Worm (Caenorhabditis elegans) whole organism, L1 larva: ENCODE results near the gene F10D7.4.

Experiments used
- F16B12.6 ChIP-seq: fragments of 150-350 bp; optimal IDR thresholded peaks from 2 replicates; lab custom pipeline; 2014; ENCODE audit warnings: missing biosample characterization, missing genetic modification characterization
- aha-1 ChIP-seq: fragments of 150-350 bp; optimal IDR thresholded peaks from 2 replicates; lab custom pipeline; 2014; ENCODE audit warnings: missing biosample characterization, missing genetic modification characterization
- ama-1 ChIP-seq: fragments of 150-350 bp; optimal IDR thresholded peaks from 2 replicates; lab custom pipeline; 2014
- blmp-1 ChIP-seq: fragments of 150-350 bp; optimal IDR thresholded peaks from 2 replicates; lab custom pipeline; 2014; ENCODE audit warnings: missing biosample characterization, missing genetic modification characterization
- ceh-8 ChIP-seq: fragments of 200-800 bp; sonication (Bioruptor generic); optimal IDR thresholded peaks from 2 replicates; lab custom pipeline; 2018; ENCODE audit warnings: mild to moderate bottlenecking, missing genetic modification characterization, moderate library complexity, missing compliant biosample characterization
- ceh-90 ChIP-seq: sonication (generic microtip); optimal IDR thresholded peaks from 2 replicates; lab custom pipeline; 2016; ENCODE audit warnings: missing genetic modification characterization, missing compliant biosample characterization
- dsc-1 ChIP-seq: sonication (generic microtip); optimal IDR thresholded peaks from 2 replicates; lab custom pipeline; 2016; ENCODE audit warnings: mild to moderate bottlenecking, missing genetic modification characterization, missing compliant biosample characterization
- efl-1 ChIP-seq, 4 experiments: fragments of 150-350 bp; optimal IDR thresholded peaks in 3 of 4; peaks in 1 of 4; 1 replicate in 1 of 4; 2 replicates in 3 of 4; lab custom pipeline; 2014; ENCODE audit warnings: missing biosample characterization in 2 of 4, missing genetic modification characterization in 2 of 4, missing genetic modification reagents in 2 of 4
- efl-3 ChIP-seq: fragments of 200-800 bp; sonication (Bioruptor generic); optimal IDR thresholded peaks from 2 replicates; lab custom pipeline; 2018; ENCODE audit warnings: mild to moderate bottlenecking, missing genetic modification characterization, missing compliant biosample characterization
- elt-3 ChIP-seq, 6 experiments: fragments of 150-350 bp in 1 of 6; sonication (generic microtip); optimal IDR thresholded peaks; 2 replicates each; lab custom pipeline; 2017 to 2018; ENCODE audit warnings: missing biosample characterization in 6 of 6, missing genetic modification characterization in 6 of 6, inconsistent platforms in 1 of 6
- ets-5 ChIP-seq: fragments of 200-800 bp; sonication (Bioruptor generic); IDR thresholded peaks from 2 replicates; pipeline ENCODE4 v1.3.6; 2022; ENCODE audit warnings: missing genetic modification characterization, missing compliant biosample characterization
- fkh-10 ChIP-seq: sonication (generic microtip); optimal IDR thresholded peaks from 2 replicates; lab custom pipeline; 2017; ENCODE audit warnings: missing biosample characterization, missing genetic modification reagents, missing genetic modification characterization
- grh-1 ChIP-seq: fragments of 200-800 bp; sonication (Bioruptor generic); IDR thresholded peaks from 2 replicates; pipeline ENCODE4 v1.3.6; 2022; ENCODE audit warnings: missing genetic modification reagents, missing genetic modification characterization, missing compliant biosample characterization
- hlh-17 ChIP-seq: fragments of 200-800 bp; sonication (Bioruptor generic); optimal IDR thresholded peaks from 2 replicates; lab custom pipeline; 2018; ENCODE audit warnings: missing genetic modification characterization, mild to moderate bottlenecking, missing compliant biosample characterization, moderate library complexity, borderline replicate concordance
- hlh-4 ChIP-seq: sonication (generic microtip); optimal IDR thresholded peaks from 2 replicates; lab custom pipeline; 2016; ENCODE audit warnings: mild to moderate bottlenecking, missing genetic modification characterization, missing compliant biosample characterization
- irx-1 ChIP-seq: sonication (generic microtip); optimal IDR thresholded peaks from 2 replicates; lab custom pipeline; 2016; ENCODE audit warnings: missing genetic modification characterization, missing compliant biosample characterization
- isw-1 ChIP-seq: fragments of 200-800 bp; sonication (Bioruptor generic); IDR thresholded peaks from 2 replicates; pipeline ENCODE4 v1.3.6; 2022; ENCODE audit warnings: missing genetic modification characterization, missing compliant biosample characterization
- lin-13 ChIP-seq: fragments of 150-350 bp; optimal IDR thresholded peaks from 2 replicates; lab custom pipeline; 2014; ENCODE audit warnings: missing biosample characterization, missing genetic modification reagents, missing genetic modification characterization
- lin-14 ChIP-seq: fragments of 200-800 bp; sonication (Bioruptor generic); optimal IDR thresholded peaks from 2 replicates; lab custom pipeline; 2018; ENCODE audit warnings: mild to moderate bottlenecking, missing genetic modification characterization, moderate library complexity, missing compliant biosample characterization
- lin-35 ChIP-seq, 2 experiments: fragments of 150-350 bp; optimal IDR thresholded peaks; 2 replicates each; lab custom pipeline; 2014; ENCODE audit warnings: missing biosample characterization in 2 of 2, missing genetic modification characterization in 2 of 2, missing genetic modification reagents in 2 of 2
- lin-39 ChIP-seq: fragments of 150-350 bp; optimal IDR thresholded peaks from 2 replicates; lab custom pipeline; 2014; ENCODE audit warnings: missing biosample characterization, missing genetic modification reagents, missing genetic modification characterization
- lsy-2 ChIP-seq, 2 experiments: fragments of 150-350 bp; optimal IDR thresholded peaks; 2 replicates each; lab custom pipeline; 2014; ENCODE audit warnings: missing biosample characterization in 2 of 2, missing genetic modification characterization in 2 of 2
- mdl-1 ChIP-seq, 2 experiments: fragments of 150-350 bp; optimal IDR thresholded peaks; 2 replicates each; lab custom pipeline; 2014 to 2017; ENCODE audit warnings: missing biosample characterization in 2 of 2, missing genetic modification characterization in 2 of 2, inconsistent platforms in 1 of 2
- mep-1 ChIP-seq: fragments of 150-350 bp; optimal IDR thresholded peaks from 2 replicates; lab custom pipeline; 2014; ENCODE audit warnings: missing biosample characterization, missing genetic modification characterization
- nhr-12 ChIP-seq: sonication (generic microtip); optimal IDR thresholded peaks from 2 replicates; lab custom pipeline; 2017; ENCODE audit warnings: missing biosample characterization, missing genetic modification characterization
- nhr-19 ChIP-seq: fragments of 200-800 bp; sonication (Bioruptor generic); conservative IDR thresholded peaks from 2 replicates; pipeline ENCODE4 v1.3.6; 2022; ENCODE audit warnings: missing genetic modification characterization, missing compliant biosample characterization
- nhr-20 ChIP-seq: sonication (generic microtip); optimal IDR thresholded peaks from 2 replicates; lab custom pipeline; 2016; ENCODE audit warnings: mild to moderate bottlenecking, missing genetic modification characterization, missing compliant biosample characterization
- nhr-28 ChIP-seq: fragments of 150-350 bp; optimal IDR thresholded peaks from 2 replicates; lab custom pipeline; 2014; ENCODE audit warnings: missing biosample characterization, missing genetic modification characterization
- nhr-47 ChIP-seq: sonication (generic microtip); optimal IDR thresholded peaks from 2 replicates; lab custom pipeline; 2016; ENCODE audit warnings: mild to moderate bottlenecking, missing genetic modification characterization, moderate library complexity, missing compliant biosample characterization
- nhr-71 ChIP-seq: sonication (generic microtip); optimal IDR thresholded peaks from 2 replicates; lab custom pipeline; 2016; ENCODE audit warnings: mild to moderate bottlenecking, missing genetic modification characterization, moderate library complexity, missing compliant biosample characterization
- nhr-76 ChIP-seq: sonication (generic microtip); optimal IDR thresholded peaks from 2 replicates; lab custom pipeline; 2017; ENCODE audit warnings: missing biosample characterization, missing genetic modification characterization
- nhr-84 ChIP-seq: sonication (generic microtip); optimal IDR thresholded peaks from 2 replicates; lab custom pipeline; 2017; ENCODE audit warnings: missing biosample characterization, missing genetic modification characterization
- nhr-85 ChIP-seq: sonication (generic microtip); peaks from one replicate; lab custom pipeline; 2016; ENCODE audit warnings: missing genetic modification characterization, inconsistent platforms, missing compliant biosample characterization
- nhr-90 ChIP-seq: sonication (generic microtip); optimal IDR thresholded peaks from 2 replicates; lab custom pipeline; 2016; ENCODE audit warnings: mild to moderate bottlenecking, missing genetic modification characterization, missing compliant biosample characterization; ENCODE audit not compliant: poor library complexity
- snpc-4 ChIP-seq: fragments of 150-350 bp; optimal IDR thresholded peaks from 2 replicates; lab custom pipeline; 2014; ENCODE audit warnings: missing biosample characterization, missing genetic modification characterization
- snu-23 ChIP-seq: sonication (generic microtip); optimal IDR thresholded peaks from 2 replicates; lab custom pipeline; 2016; ENCODE audit warnings: missing genetic modification characterization, missing compliant biosample characterization
- tbx-2 ChIP-seq: sonication (generic microtip); optimal IDR thresholded peaks from 2 replicates; lab custom pipeline; 2016; ENCODE audit warnings: missing genetic modification characterization, missing compliant biosample characterization
- tlp-1 ChIP-seq: fragments of 150-350 bp; optimal IDR thresholded peaks from 2 replicates; lab custom pipeline; 2014; ENCODE audit warnings: missing biosample characterization, missing genetic modification characterization
- unc-130 ChIP-seq: fragments of 150-350 bp; optimal IDR thresholded peaks from 2 replicates; lab custom pipeline; 2017; ENCODE audit warnings: missing biosample characterization, missing genetic modification characterization, inconsistent platforms
- unc-62 ChIP-seq: fragments of 150-350 bp; optimal IDR thresholded peaks from 2 replicates; lab custom pipeline; 2014; ENCODE audit warnings: missing biosample characterization, missing genetic modification reagents, missing genetic modification characterization
- unc-86 ChIP-seq: sonication (generic microtip); optimal IDR thresholded peaks from 2 replicates; lab custom pipeline; 2016; ENCODE audit warnings: missing genetic modification characterization, missing compliant biosample characterization

Gene F10D7.4

ce11 chrX:17381975-17382374 is at the start of gene F10D7.4:
TSS of gene F10D7.4 (minus strand) at chrX:17382075.
- TF ChIP-seq mep-1 (tag; lab: Kevin White, UChicago) (no peak), tlp-1 (tag; lab: Kevin White, UChicago) (no peak), dsc-1 (tag; lab: Kevin White, UChicago) (no peak), hlh-17 (GFP tag; lab: Kevin White, UChicago) (no peak), efl-1 (optimal IDR thresholded peaks at IDR 0.05; lab: Kevin White, UChicago) (no peak), efl-1 (GFP tag; optimal IDR thresholded peaks at IDR 0.05 in 1 of 2; lab: Kevin White, UChicago) (peak in 1 of 2 experiments; percentile 48), F16B12.6 (tag; lab: Kevin White, UChicago) (no peak), ceh-90 (tag; lab: Kevin White, UChicago) (no peak)

DNA sequence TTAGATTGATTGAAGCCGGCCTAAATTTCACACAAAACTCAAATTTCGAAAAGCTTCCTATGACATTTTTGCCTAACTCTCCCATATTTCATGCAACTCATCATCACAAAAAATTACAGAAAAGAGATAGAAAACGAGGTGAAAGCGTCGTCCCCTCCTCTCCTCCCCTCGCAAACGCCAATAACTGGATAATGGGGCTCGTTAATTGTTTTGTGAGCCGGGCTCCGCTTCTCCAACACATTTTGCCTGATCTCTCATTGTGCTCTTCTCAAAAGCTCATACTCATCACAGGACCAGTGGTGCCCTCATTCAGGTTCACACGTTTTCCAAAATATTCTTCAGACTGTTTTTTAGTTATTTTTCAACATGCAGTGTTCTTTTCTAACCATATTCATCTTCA is 46.9 kb upstream of the F10D7.4 start, which contains the start of gene pbo-6:
pbo-6 (plus strand) TSS at position 240 of the 400 bp plus-strand sequence.
- TF ChIP-seq lin-39 (tag; lab: Kevin White, UChicago) (no peak), fkh-10 (GFP tag; lab: Kevin White, UChicago) (no peak), unc-62 (GFP tag; lab: Kevin White, UChicago) (no peak), ets-5 (GFP tag; lab: Robert Waterston, UW) (no peak), unc-86 (tag; lab: Kevin White, UChicago) (no peak), lsy-2 (tag; optimal IDR thresholded peaks at IDR 0.05; lab: Kevin White, UChicago) (no peak), mdl-1 (tag; optimal IDR thresholded peaks at IDR 0.05; lab: Kevin White, UChicago) (no peak), ama-1 (no peak), nhr-28 (tag; lab: Kevin White, UChicago) (no peak), ceh-8 (GFP tag; lab: Kevin White, UChicago) (no peak), isw-1 (GFP tag; lab: Robert Waterston, UW) (no peak)

ce11 chrX:17427778-17428177 is 45.9 kb upstream of the F10D7.4 start:
- TF ChIP-seq lin-35 (GFP tag; optimal IDR thresholded peaks at IDR 0.05; lab: Kevin White, UChicago) (peak in 1 of 2 experiments; percentile 41), nhr-71 (tag; lab: Kevin White, UChicago) (peak; percentile 77), nhr-20 (peak; percentile 87), nhr-90 (peak; percentile 68), snpc-4 (tag; lab: Kevin White, UChicago) (no peak), lin-13 (GFP tag; lab: Kevin White, UChicago) (peak; percentile 40), hlh-4 (no peak), nhr-12 (no peak), nhr-47 (tag; lab: Kevin White, UChicago) (peak; percentile 45), blmp-1 (peak; percentile 91), ceh-8 (GFP tag; lab: Kevin White, UChicago) (no peak), unc-130 (tag; lab: Kevin White, UChicago) (peak; percentile 25), lin-14 (GFP tag; lab: Kevin White, UChicago) (peak; percentile 81), tbx-2 (tag; lab: Kevin White, UChicago) (peak; percentile 48), mdl-1 (tag; optimal IDR thresholded peaks at IDR 0.05; lab: Kevin White, UChicago) (peak in 1 of 2 experiments; percentile 65), mep-1 (tag; lab: Kevin White, UChicago) (peak; percentile 47), nhr-85 (peak; percentile 96), nhr-84 (tag; lab: Kevin White, UChicago) (no peak), ama-1 (no peak), irx-1 (tag; lab: Kevin White, UChicago) (peak; percentile 67), lin-39 (tag; lab: Kevin White, UChicago) (no peak), efl-3 (peak; percentile 10), nhr-76 (tag; lab: Kevin White, UChicago) (no peak), unc-62 (GFP tag; lab: Kevin White, UChicago) (no peak), lsy-2 (tag; optimal IDR thresholded peaks at IDR 0.05; lab: Kevin White, UChicago) (peak; percentile 70 to 93), aha-1 (tag; lab: Kevin White, UChicago) (no peak), nhr-19 (peak; percentile 48), grh-1 (GFP tag; lab: Robert Waterston, UW) (peak; percentile 46; the same call in 1 of the 2 replicates), snu-23 (GFP tag; lab: Kevin White, UChicago) (peak; percentile 72), elt-3 (tag; optimal IDR thresholded peaks at IDR 0.05; lab: Kevin White, UChicago) (peak in 3 of 6 experiments; percentile 26 to 93 (median 59))
